Worm (Caenorhabditis elegans) whole organism, early embryonic: ENCODE results near the gene gpn-1.

Experiments used
- aly-1 ChIP-seq: sonication (generic microtip); optimal IDR thresholded peaks from 2 replicates; lab custom pipeline; 2016; ENCODE audit warnings: missing genetic modification characterization, missing compliant biosample characterization
- ama-1 ChIP-seq: fragments of 150-350 bp; optimal IDR thresholded peaks from 2 replicates; lab custom pipeline; 2014
- ceh-13 ChIP-seq: fragments of 200-800 bp; sonication (Bioruptor generic); optimal IDR thresholded peaks from 2 replicates; lab custom pipeline; 2018; ENCODE audit warnings: mild to moderate bottlenecking, missing genetic modification characterization, missing compliant biosample characterization
- ceh-36 ChIP-seq: sonication (generic microtip); optimal IDR thresholded peaks from 2 replicates; lab custom pipeline; 2016; ENCODE audit warnings: missing genetic modification characterization, inconsistent platforms, missing compliant biosample characterization
- ets-7 ChIP-seq: sonication (generic microtip); optimal IDR thresholded peaks from 2 replicates; lab custom pipeline; 2016; ENCODE audit warnings: missing genotype, missing genetic modification characterization, missing compliant biosample characterization
- flt-1 ChIP-seq: fragments of 200-800 bp; sonication (Bioruptor generic); IDR thresholded peaks from 2 replicates; pipeline ENCODE4 v1.3.6; 2022; ENCODE audit warnings: missing genetic modification characterization, missing compliant biosample characterization
- hmbx-1 ChIP-seq: sonication (generic microtip); optimal IDR thresholded peaks from 2 replicates; lab custom pipeline; 2016; ENCODE audit warnings: mild to moderate bottlenecking, missing genetic modification characterization, missing compliant biosample characterization
- hmg-4 ChIP-seq: fragments of 200-800 bp; sonication (Bioruptor generic); optimal IDR thresholded peaks from 2 replicates; lab custom pipeline; 2018; ENCODE audit warnings: mild to moderate bottlenecking, missing genetic modification characterization, missing compliant biosample characterization
- hnd-1 ChIP-seq: sonication (generic microtip); optimal IDR thresholded peaks from 2 replicates; lab custom pipeline; 2016; ENCODE audit warnings: missing genetic modification characterization, missing compliant biosample characterization
- pes-1 ChIP-seq: fragments of 200-800 bp; sonication (Bioruptor generic); IDR thresholded peaks from 2 replicates; pipeline ENCODE4 v1.3.6; 2022; ENCODE audit warnings: missing genetic modification reagents, missing genetic modification characterization, missing compliant biosample characterization
- scrt-1 ChIP-seq: fragments of 200-800 bp; sonication (Bioruptor generic); IDR thresholded peaks from 2 replicates; pipeline ENCODE4 v1.3.6; 2022; ENCODE audit warnings: missing genetic modification characterization, missing compliant biosample characterization
- sea-1 ChIP-seq: fragments of 200-800 bp; sonication (Bioruptor generic); conservative IDR thresholded peaks from 2 replicates; pipeline ENCODE4 v1.3.6; 2022; ENCODE audit warnings: missing genetic modification characterization, missing compliant biosample characterization
- tbx-11 ChIP-seq: fragments of 200-800 bp; sonication (Bioruptor generic); IDR thresholded peaks from 2 replicates; pipeline ENCODE4 v1.3.6; 2022; ENCODE audit warnings: missing genetic modification characterization, missing compliant biosample characterization
- tra-4 ChIP-seq: sonication (generic microtip); optimal IDR thresholded peaks from 2 replicates; lab custom pipeline; 2017; ENCODE audit warnings: missing genetic modification characterization, missing compliant biosample characterization

DNA sequence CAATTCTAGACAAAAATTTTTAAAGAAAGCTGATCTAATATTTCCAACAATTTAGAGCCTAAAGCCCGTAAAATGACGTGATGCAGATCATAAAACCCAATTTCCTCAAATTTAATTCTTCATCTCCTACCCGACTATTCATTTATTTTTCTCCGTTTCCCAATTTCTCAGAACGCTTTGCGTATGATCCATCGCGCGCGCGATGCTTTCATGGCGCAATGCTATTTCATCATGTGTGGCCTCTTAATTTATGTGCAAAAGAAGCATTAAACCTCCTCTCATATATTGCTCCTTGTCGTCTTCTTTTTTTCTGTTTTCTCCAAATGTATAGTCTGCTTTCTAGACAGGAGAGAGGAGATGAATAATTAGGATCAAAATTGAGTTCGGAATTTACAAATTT, 12.8 kb upstream of the gpn-1 start:
- TF ChIP-seq ama-1 (lab: Kevin White, UChicago) (no peak), tbx-11 (GFP tag; lab: Robert Waterston, UW) (no peak), ets-7 (tag; lab: Kevin White, UChicago) (no peak), sea-1 (GFP tag; lab: Robert Waterston, UW) (no peak), ceh-36 (no peak), hmg-4 (GFP tag; lab: Kevin White, UChicago) (no peak), scrt-1 (GFP tag; lab: Robert Waterston, UW) (no peak), aly-1 (tag; lab: Kevin White, UChicago) (no peak), hnd-1 (no peak), tra-4 (tag; lab: Kevin White, UChicago) (no peak), pes-1 (GFP tag; lab: Robert Waterston, UW) (no peak), hmbx-1 (tag; lab: Kevin White, UChicago) (no peak), ceh-13 (GFP tag; lab: Kevin White, UChicago) (no peak), flt-1 (GFP tag; lab: Robert Waterston, UW) (no peak)
